Worm (Caenorhabditis elegans): Measurements from ENCODE around the gene D2045.9.
A peak's percentile ranks its signal among the peaks of the same experiment; 100 is the strongest.

D2045.9 gene

ce11 chrIII:10451012-10451411 is 24.0 kb upstream of the D2045.9 start, which contains the start of gene H04D03.4 (continued):
- TF ChIP-seq F55B11.4 (tag; optimal IDR thresholded peaks at IDR 0.05; ENCODE audit: borderline replicate concordance, insufficient read depth) = no peak
- TF ChIP-seq lsy-27 (tag; optimal IDR thresholded peaks at IDR 0.05; ENCODE audit: borderline replicate concordance, insufficient read depth) = no peak
- TF ChIP-seq F57A8.1 (GFP tag; optimal IDR thresholded peaks at IDR 0.05) = no peak
- TF ChIP-seq bed-1 (GFP tag; IDR thresholded peaks at IDR 0.05) = no peak

ce11 chrIII:10460427-10461163 is 14.4 kb upstream of the D2045.9 start, which contains the start of gene ecps-1:
ecps-1 (minus strand) TSS chrIII:10460551.
- TF ChIP-seq nfya-2 (GFP tag; IDR thresholded peaks at IDR 0.05) (no peak), snpc-4 (GFP tag; optimal IDR thresholded peaks at IDR 0.05) (peak; percentile 76), snpc-4 (tag; optimal IDR thresholded peaks at IDR 0.05) (peak; percentile 44 to 76 (median 54)), attf-3 (GFP tag; conservative IDR thresholded peaks at IDR 0.05) (peak; percentile 70), K11D2.4 (GFP tag; IDR thresholded peaks at IDR 0.05) (peak; percentile 68; the same call in 1 of the 2 replicates), ekl-4 (GFP tag; IDR thresholded peaks at IDR 0.05) (peak; percentile 84; the same call in 1 of the 2 replicates), T07F8.4 (tag; optimal IDR thresholded peaks at IDR 0.05) (peak; percentile 60), madf-3 (GFP tag; IDR thresholded peaks at IDR 0.05) (peak; percentile 79; the same call in 1 of the 2 replicates), snpc-1.3 (tag; optimal IDR thresholded peaks at IDR 0.05; ENCODE audit: insufficient read depth) (peak; percentile 79), ztf-18 (tag; optimal IDR thresholded peaks at IDR 0.05) (peak; percentile 61), xnd-1 (tag; optimal IDR thresholded peaks at IDR 0.05) (no peak), unc-62 (GFP tag; optimal IDR thresholded peaks at IDR 0.05) (no peak), F37B4.10 (GFP tag; IDR thresholded peaks at IDR 0.05) (no peak), tbx-9 (tag; optimal IDR thresholded peaks at IDR 0.05; ENCODE audit: borderline replicate concordance) (no peak), sptf-2 (GFP tag; optimal IDR thresholded peaks at IDR 0.05) (no peak), cebp-1 (GFP tag; IDR thresholded peaks at IDR 0.05) (peak; percentile 64), cebp-1 (tag; optimal IDR thresholded peaks at IDR 0.05) (peak; percentile 69), zim-3 (tag; optimal IDR thresholded peaks at IDR 0.05) (no peak), nhr-27 (tag; optimal IDR thresholded peaks at IDR 0.05) (no peak), bed-2 (GFP tag; IDR thresholded peaks at IDR 0.05) (peak; percentile 62; the same call in 1 of the 2 replicates), madf-6 (GFP tag; IDR thresholded peaks at IDR 0.05) (peak; percentile 84), mes-4 (tag; optimal IDR thresholded peaks at IDR 0.05) (no peak), hsf-1 (GFP tag; IDR thresholded peaks at IDR 0.05) (no peak), somi-1 (GFP tag; optimal IDR thresholded peaks at IDR 0.05) (peak; percentile 48), ccch-3 (GFP tag; optimal IDR thresholded peaks at IDR 0.05) (peak; percentile 91), F55B11.4 (tag; optimal IDR thresholded peaks at IDR 0.05; ENCODE audit: borderline replicate concordance, insufficient read depth) (no peak), hlh-12 (tag; optimal IDR thresholded peaks at IDR 0.05) (no peak), aptf-2 (GFP tag; conservative IDR thresholded peaks at IDR 0.05) (peak; percentile 74; the same call in 1 of the 2 replicates), F39B2.1 (GFP tag; IDR thresholded peaks at IDR 0.05) (no peak), cebp-2 (GFP tag; IDR thresholded peaks at IDR 0.05) (no peak), ets-4 (GFP tag; optimal IDR thresholded peaks at IDR 0.05) (no peak), ama-1 (optimal IDR thresholded peaks at IDR 0.05) (no peak), ama-1 (GFP tag; optimal IDR thresholded peaks at IDR 0.05) (no peak), ztf-3 (GFP tag; optimal IDR thresholded peaks at IDR 0.05) (no peak), Y95B8A.8 (GFP tag; IDR thresholded peaks at IDR 0.05) (peak; percentile 82), ztf-26 (tag; optimal IDR thresholded peaks at IDR 0.05) (no peak), B0019.2 (GFP tag; conservative IDR thresholded peaks at IDR 0.05) (peak; percentile 80), egrh-3 (GFP tag; IDR thresholded peaks at IDR 0.05) (peak; percentile 44; the same call in 1 of the 2 replicates), athp-1 (tag; optimal IDR thresholded peaks at IDR 0.05) (peak; percentile 91), attf-6 (GFP tag; IDR thresholded peaks at IDR 0.05) (peak; percentile 78; the same call in 1 of the 2 replicates), ceh-27 (GFP tag; optimal IDR thresholded peaks at IDR 0.05) (peak; percentile 91), akir-1 (GFP tag; optimal IDR thresholded peaks at IDR 0.05) (no peak), efl-1 (GFP tag; optimal IDR thresholded peaks at IDR 0.05) (peak; percentile 64)
